Fruit fly (Drosophila melanogaster) whole organism: ENCODE measurements around the gene ko.

Experiments
- CG8478 ChIP-seq: fragments of >200 bp; optimal IDR thresholded peaks from 2 replicates; lab custom pipeline; 2018; ENCODE audit warnings: inconsistent platforms
- Dll ChIP-seq: fragments of >200 bp; optimal IDR thresholded peaks from 2 replicates; lab custom pipeline; 2017
- EcR ChIP-seq, 2 experiments: fragments of >200 bp; optimal IDR thresholded peaks; 2 replicates each; lab custom pipeline; 2017; ENCODE audit warnings: missing biosample characterization in 2 of 2, missing genetic modification characterization in 2 of 2, missing genetic modification reagents in 2 of 2
- pan ChIP-seq: fragments of >200 bp; optimal IDR thresholded peaks from 2 replicates; lab custom pipeline; 2017
- psq ChIP-seq: fragments of >200 bp; optimal IDR thresholded peaks from 2 replicates; lab custom pipeline; 2017
- usp ChIP-seq: fragments of >200 bp; optimal IDR thresholded peaks from 2 replicates; lab custom pipeline; 2017; ENCODE audit warnings: missing biosample characterization, missing genetic modification characterization, mixed read lengths

DNA sequence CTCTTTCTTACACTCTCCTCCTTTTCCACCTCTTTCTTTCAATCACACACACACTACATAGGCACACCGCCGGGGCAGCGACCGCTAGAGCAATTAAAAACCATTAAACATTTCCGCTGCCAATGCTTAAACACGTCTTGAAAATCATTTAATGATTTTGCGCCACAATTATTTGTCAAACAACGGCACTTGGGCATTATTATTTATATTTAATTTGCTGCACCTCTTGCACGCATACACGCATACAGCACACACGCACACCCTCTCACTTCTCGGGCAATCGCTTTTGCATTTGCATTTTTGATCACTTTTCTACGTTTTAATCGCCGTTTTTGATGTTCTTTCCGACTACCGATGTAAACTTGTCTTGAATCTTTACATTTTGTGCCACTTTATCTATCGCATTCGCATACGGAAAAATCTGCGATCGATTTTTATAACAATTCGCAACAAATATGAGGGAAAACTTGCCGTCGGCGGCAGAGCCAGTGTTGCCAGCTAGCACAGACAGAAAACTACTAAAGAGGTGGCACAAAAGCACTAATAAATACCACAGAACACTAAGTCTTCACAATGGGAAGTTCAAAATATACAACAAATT lies 103.9 kb downstream of the ko start, which contains the start of gene skd:
- TF ChIP-seq pan (lab: Kevin White, UChicago) (no peak), usp (no peak), Dll (lab: Kevin White, UChicago) (no peak), psq (lab: Kevin White, UChicago) (no peak), EcR (GFP tag; optimal IDR thresholded peaks at IDR 0.05; lab: Kevin White, UChicago) (no peak), CG8478 (no peak)
